Worm (Caenorhabditis elegans): ENCODE results near the gene T24H7.9.

T24H7.9 gene

DNA sequence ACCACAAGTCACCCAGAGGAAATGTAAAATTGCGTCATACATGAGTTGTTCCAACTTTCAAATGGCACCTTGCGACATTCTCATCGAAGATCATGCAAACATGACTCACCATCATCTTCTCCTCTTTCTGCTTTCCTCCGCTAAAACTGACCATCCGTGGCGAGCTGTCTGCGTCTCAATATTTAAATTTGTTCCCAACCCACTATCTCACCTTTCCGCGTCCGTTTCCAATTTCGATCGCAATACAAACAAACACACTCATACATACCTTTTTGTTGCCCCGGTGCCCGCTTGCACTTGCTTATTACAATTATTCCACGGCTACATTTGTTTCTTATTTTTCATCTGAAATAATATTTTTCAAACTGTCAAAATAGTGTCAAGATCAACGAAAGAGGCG, 25.4 kb upstream of the T24H7.9 start, which contains the start of gene nmgp-1:
TSS of gene nmgp-1 (plus strand) at position 174 of the 400 bp plus-strand sequence.
- TF ChIP-seq lsy-2 (tag; optimal IDR thresholded peaks at IDR 0.05) (no peak), mep-1 (tag; optimal IDR thresholded peaks at IDR 0.05) (no peak), nhr-76 (tag; optimal IDR thresholded peaks at IDR 0.05) (no peak), nhr-11 (tag; optimal IDR thresholded peaks at IDR 0.05) (no peak), mab-9 (GFP tag; IDR thresholded peaks at IDR 0.05) (no peak), unc-62 (GFP tag; optimal IDR thresholded peaks at IDR 0.05) (no peak), nhr-84 (tag; optimal IDR thresholded peaks at IDR 0.05) (no peak), pqm-1 (tag; optimal IDR thresholded peaks at IDR 0.05) (no peak), zag-1 (tag; optimal IDR thresholded peaks at IDR 0.05) (no peak), jun-1 (tag; optimal IDR thresholded peaks at IDR 0.05) (no peak), lir-3 (tag; optimal IDR thresholded peaks at IDR 0.05; ENCODE audit: poor library complexity) (no peak), C16A3.4 (tag; optimal IDR thresholded peaks at IDR 0.05) (no peak)

DNA sequence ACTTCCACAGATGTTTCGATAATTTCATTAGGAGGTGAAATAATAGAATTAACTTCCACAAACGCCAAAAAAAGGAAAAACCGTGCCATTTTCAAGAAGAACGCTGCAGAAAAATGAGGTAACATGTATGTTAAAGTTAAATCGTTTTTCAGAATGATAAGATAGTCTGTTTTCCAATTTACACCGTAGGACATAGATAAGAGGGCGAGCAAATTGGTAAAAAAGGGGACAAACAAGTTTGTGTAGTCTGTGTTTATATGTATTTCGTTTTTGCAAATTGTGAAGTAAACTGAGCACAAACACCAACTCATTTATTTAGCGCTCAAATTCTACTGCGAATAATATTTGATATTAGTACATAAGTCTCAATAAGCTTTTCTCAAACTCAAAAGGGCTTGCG, 24.6 kb upstream of the T24H7.9 start, which contains the start of gene F13H8.11:
TSS of gene F13H8.11 (minus strand) at position 155 of the 400 bp plus-strand sequence.
- TF ChIP-seq elt-2 (tag; optimal IDR thresholded peaks at IDR 0.05) (peak; percentile 29), nhr-76 (tag; optimal IDR thresholded peaks at IDR 0.05) (no peak), fos-1 (tag; optimal IDR thresholded peaks at IDR 0.05) (no peak), snpc-4 (tag; optimal IDR thresholded peaks at IDR 0.05) (no peak), lin-35 (GFP tag; optimal IDR thresholded peaks at IDR 0.05) (peak in 1 of 2 experiments; percentile 8)

ce11 chrII:6257220-6257877, 22.0 kb upstream of the T24H7.9 start:
- TF ChIP-seq nhr-85 (tag) (peak; percentile 13), rnt-1 (tag; optimal IDR thresholded peaks at IDR 0.05) (no peak), elt-3 (tag; optimal IDR thresholded peaks at IDR 0.05) (no peak), aly-2 (tag; optimal IDR thresholded peaks at IDR 0.05) (no peak), ceh-90 (tag; optimal IDR thresholded peaks at IDR 0.05) (no peak), egl-13 (tag; optimal IDR thresholded peaks at IDR 0.05) (no peak), efl-1 (optimal IDR thresholded peaks at IDR 0.05) (no peak), efl-1 (GFP tag; optimal IDR thresholded peaks at IDR 0.05 in 1 of 2) (peak in 1 of 2 experiments; percentile 8), ceh-88 (GFP tag; IDR thresholded peaks at IDR 0.05) (no peak), unc-62 (GFP tag; optimal IDR thresholded peaks at IDR 0.05) (no peak), blmp-1 (tag; optimal IDR thresholded peaks at IDR 0.05) (peak; percentile 25), tbx-2 (tag; optimal IDR thresholded peaks at IDR 0.05) (no peak), lin-39 (tag; optimal IDR thresholded peaks at IDR 0.05) (no peak), mdl-1 (tag; optimal IDR thresholded peaks at IDR 0.05) (no peak)

- TF ChIP-seq ama-1 (optimal IDR thresholded peaks at IDR 0.05) = no peak
- TF ChIP-seq zip-4 (GFP tag; optimal IDR thresholded peaks at IDR 0.05) = no peak
- TF ChIP-seq snu-23 (GFP tag; optimal IDR thresholded peaks at IDR 0.05) = no peak
- TF ChIP-seq xbp-1 (tag; optimal IDR thresholded peaks at IDR 0.05) = no peak
- TF ChIP-seq nhr-11 (tag; optimal IDR thresholded peaks at IDR 0.05) = no peak
- no peak for TF ChIP-seq egl-13 (tag; optimal IDR thresholded peaks at IDR 0.05)
- TF ChIP-seq unc-130 (tag; optimal IDR thresholded peaks at IDR 0.05) = no peak
Observed at ce11 chrII:6256024-6256423, 20.7 kb upstream of the T24H7.9 start, which contains the start of gene F13H8.5. TSS of gene F13H8.5 (minus strand) at chrII:6256124.

- TF ChIP-seq ceh-8 (GFP tag; optimal IDR thresholded peaks at IDR 0.05) = no peak
- no peak for TF ChIP-seq ama-1 (optimal IDR thresholded peaks at IDR 0.05)
- TF ChIP-seq nhr-19 (GFP tag; conservative IDR thresholded peaks at IDR 0.05) = no peak
- no peak for TF ChIP-seq ets-5 (GFP tag; IDR thresholded peaks at IDR 0.05)
- no peak for TF ChIP-seq sox-4 (tag; optimal IDR thresholded peaks at IDR 0.05)
- TF ChIP-seq elt-3 (tag; optimal IDR thresholded peaks at IDR 0.05) = no peak
- peak; percentile 23 for TF ChIP-seq nhr-85 (tag)
- TF ChIP-seq irx-1 (tag; optimal IDR thresholded peaks at IDR 0.05) = no peak
- no peak for TF ChIP-seq pax-3 (tag; optimal IDR thresholded peaks at IDR 0.05)
- no peak for TF ChIP-seq snpc-4 (tag; optimal IDR thresholded peaks at IDR 0.05)
- TF ChIP-seq efl-1 (optimal IDR thresholded peaks at IDR 0.05) = no peak
- peak in 1 of 2 experiments; percentile 87 for TF ChIP-seq efl-1 (GFP tag; optimal IDR thresholded peaks at IDR 0.05 in 1 of 2)
Observed at ce11 chrII:6252707-6253106, 17.4 kb upstream of the T24H7.9 start.

All from whole organism, L1 larva.